Worm (Caenorhabditis elegans) whole organism, midembryonic: Measurements from ENCODE around the gene F43C11.16.

Source experiments
- cog-1 ChIP-seq: sonication (generic microtip); optimal IDR thresholded peaks from 2 replicates; lab custom pipeline; 2016; ENCODE audit warnings: missing genetic modification characterization, missing compliant biosample characterization
- flt-1 ChIP-seq: fragments of 200-800 bp; sonication (Bioruptor generic); IDR thresholded peaks from 2 replicates; pipeline ENCODE4 v1.3.6; 2022; ENCODE audit warnings: missing genetic modification characterization, missing compliant biosample characterization
- klf-2 ChIP-seq: fragments of 200-800 bp; sonication (Bioruptor generic); conservative IDR thresholded peaks from 2 replicates; pipeline ENCODE4 v1.3.6; 2022; ENCODE audit warnings: missing genetic modification reagents, missing genetic modification characterization, missing compliant biosample characterization
- med-1 ChIP-seq: sonication (generic microtip); optimal IDR thresholded peaks from 2 replicates; lab custom pipeline; 2017; ENCODE audit warnings: missing genetic modification characterization, mild to moderate bottlenecking, missing compliant biosample characterization, antibody characterized with exemption, missing genetic modification reagents; ENCODE audit not compliant: insufficient read depth
- ztf-23 ChIP-seq: fragments of 200-800 bp; sonication (Bioruptor generic); IDR thresholded peaks from 2 replicates; pipeline ENCODE4 v1.3.6; 2022; ENCODE audit warnings: missing genetic modification reagents, missing genetic modification characterization, missing compliant biosample characterization

DNA sequence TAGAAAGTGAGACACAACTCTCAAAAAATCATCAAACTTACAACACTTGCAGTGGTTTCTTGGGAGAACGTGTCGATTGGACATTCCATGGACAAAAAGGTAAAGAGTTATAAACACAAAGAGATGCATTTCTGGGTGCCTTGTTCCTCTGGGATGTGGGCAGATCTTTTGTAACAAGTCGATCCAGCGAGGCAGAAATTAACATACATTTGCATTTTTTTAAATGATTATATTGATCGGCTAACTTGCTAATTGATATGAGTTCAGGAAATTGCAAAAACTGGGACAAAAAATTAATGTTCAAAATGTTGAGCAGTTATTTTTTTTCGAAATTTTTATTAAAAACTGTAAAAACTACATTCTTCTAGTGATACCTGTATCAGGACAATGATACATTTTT is 17.9 kb upstream of the F43C11.16 start, which contains the start of gene F16G10.6:
- no peak for TF ChIP-seq flt-1
- TF ChIP-seq med-1 (GFP tag; lab: Kevin White, UChicago) = no peak
- TF ChIP-seq ztf-23 (GFP tag; lab: Robert Waterston, UW) = no peak
- no peak for TF ChIP-seq cog-1 (tag; lab: Kevin White, UChicago)
- TF ChIP-seq klf-2 (GFP tag; lab: Robert Waterston, UW) = no peak
